Fruit fly (Drosophila melanogaster): ENCODE results near the gene CG17271.

Gene CG17271

dm6 chr3R:20834770-20835183, 13.1 kb upstream of the CG17271 start (continued):
- no peak for TF ChIP-seq gcm (GFP tag; optimal IDR thresholded peaks at IDR 0.05)
- TF ChIP-seq al (GFP tag; IDR thresholded peaks at IDR 0.05): no peak
- TF ChIP-seq dpn (GFP tag; optimal IDR thresholded peaks at IDR 0.05): peak in 1 of 2 experiments; percentile 23
- peak; percentile 78 for TF ChIP-seq nau (GFP tag; optimal IDR thresholded peaks at IDR 0.05)
- no peak for TF ChIP-seq GATAe (GFP tag; conservative IDR thresholded peaks at IDR 0.05)
- no peak for TF ChIP-seq grn (GFP tag; optimal IDR thresholded peaks at IDR 0.05)
- TF ChIP-seq sisA (GFP tag; IDR thresholded peaks at IDR 0.05): no peak
- TF ChIP-seq kni (GFP tag; optimal IDR thresholded peaks at IDR 0.05): no peak
- no peak for TF ChIP-seq Ets65A (GFP tag)
- no peak for TF ChIP-seq Dp (GFP tag; optimal IDR thresholded peaks at IDR 0.05)
- no peak for TF ChIP-seq CG1647 (GFP tag; optimal IDR thresholded peaks at IDR 0.05)
- TF ChIP-seq Dip2 (GFP tag; IDR thresholded peaks at IDR 0.05): no peak
- TF ChIP-seq CG6272 (GFP tag; IDR thresholded peaks at IDR 0.05): no peak
- no peak for TF ChIP-seq fd102C (GFP tag; optimal IDR thresholded peaks at IDR 0.05)
- TF ChIP-seq CG11504 (tag; optimal IDR thresholded peaks at IDR 0.05): peak; percentile 40
- no peak for TF ChIP-seq CG7372 (GFP tag; IDR thresholded peaks at IDR 0.05)
- TF ChIP-seq az2 (GFP tag; optimal IDR thresholded peaks at IDR 0.05): no peak
- peak; percentile 62 for TF ChIP-seq MTF-1 (GFP tag; optimal IDR thresholded peaks at IDR 0.05; ENCODE audit: borderline replicate concordance)
- TF ChIP-seq CG17328 (GFP tag; IDR thresholded peaks at IDR 0.05): no peak
- no peak for TF ChIP-seq run (tag; optimal IDR thresholded peaks at IDR 0.05)
- TF ChIP-seq ara (GFP tag; IDR thresholded peaks at IDR 0.05): peak; percentile 17; the same call in 1 of the 2 replicates
- TF ChIP-seq pzg (GFP tag; optimal IDR thresholded peaks at IDR 0.05): no peak
- TF ChIP-seq sug (tag; optimal IDR thresholded peaks at IDR 0.05): peak; percentile 4
- no peak for TF ChIP-seq twi (tag; optimal IDR thresholded peaks at IDR 0.05)
- peak; percentile 19 for TF ChIP-seq ems (GFP tag; optimal IDR thresholded peaks at IDR 0.05)
- TF ChIP-seq NFAT (GFP tag; IDR thresholded peaks at IDR 0.05): no peak
- TF ChIP-seq Dref (GFP tag; IDR thresholded peaks at IDR 0.05): no peak
- no peak for TF ChIP-seq CG10462 (GFP tag; optimal IDR thresholded peaks at IDR 0.05)
- peak; percentile 73 for TF ChIP-seq CG13296 (GFP tag; optimal IDR thresholded peaks at IDR 0.05)
- TF ChIP-seq Sox100B (GFP tag; optimal IDR thresholded peaks at IDR 0.05): peak; percentile 46
- no peak for TF ChIP-seq Sry-δ (GFP tag; optimal IDR thresholded peaks at IDR 0.05)
- TF ChIP-seq HLHmδ (GFP tag; optimal IDR thresholded peaks at IDR 0.05): no peak
- no peak for TF ChIP-seq ase (GFP tag; IDR thresholded peaks at IDR 0.05)
- TF ChIP-seq CrebB (tag; optimal IDR thresholded peaks at IDR 0.05): peak; percentile 73
- peak; percentile 26 for TF ChIP-seq grau (tag; optimal IDR thresholded peaks at IDR 0.05)
- TF ChIP-seq NC2α (GFP tag; optimal IDR thresholded peaks at IDR 0.05): no peak
- TF ChIP-seq fd64A (GFP tag; optimal IDR thresholded peaks at IDR 0.05): peak; percentile 29
- TF ChIP-seq eyg (GFP tag; optimal IDR thresholded peaks at IDR 0.05): no peak
- no peak for TF ChIP-seq Ssrp (tag; optimal IDR thresholded peaks at IDR 0.05)
- TF ChIP-seq zfh1 (GFP tag; IDR thresholded peaks at IDR 0.05): no peak
- TF ChIP-seq CG7928 (GFP tag; optimal IDR thresholded peaks at IDR 0.05): peak; percentile 18
- no peak for TF ChIP-seq CG8765 (GFP tag; IDR thresholded peaks at IDR 0.05)
- TF ChIP-seq lbe (GFP tag; optimal IDR thresholded peaks at IDR 0.05): no peak
- TF ChIP-seq mam (GFP tag; optimal IDR thresholded peaks at IDR 0.05): no peak
- TF ChIP-seq CG2129 (GFP tag; IDR thresholded peaks at IDR 0.05; ENCODE audit: partially characterized antibody): no peak
- TF ChIP-seq pum (GFP tag; optimal IDR thresholded peaks at IDR 0.05): no peak
- no peak for TF ChIP-seq CG15479 (GFP tag; optimal IDR thresholded peaks at IDR 0.05)
- TF ChIP-seq H2.0 (GFP tag; IDR thresholded peaks at IDR 0.05): no peak
- no peak for TF ChIP-seq CG31388 (GFP tag; optimal IDR thresholded peaks at IDR 0.05)
- TF ChIP-seq Six4 (GFP tag; optimal IDR thresholded peaks at IDR 0.05): no peak
- TF ChIP-seq CG34422 (GFP tag; IDR thresholded peaks at IDR 0.05): no peak
- no peak for TF ChIP-seq mld (GFP tag; IDR thresholded peaks at IDR 0.05; ENCODE audit: partially characterized antibody)
- no peak for TF ChIP-seq vfl (GFP tag; optimal IDR thresholded peaks at IDR 0.05)
